Worm (Caenorhabditis elegans): Measurements from ENCODE around the gene F45E6.1.

Gene F45E6.1

DNA sequence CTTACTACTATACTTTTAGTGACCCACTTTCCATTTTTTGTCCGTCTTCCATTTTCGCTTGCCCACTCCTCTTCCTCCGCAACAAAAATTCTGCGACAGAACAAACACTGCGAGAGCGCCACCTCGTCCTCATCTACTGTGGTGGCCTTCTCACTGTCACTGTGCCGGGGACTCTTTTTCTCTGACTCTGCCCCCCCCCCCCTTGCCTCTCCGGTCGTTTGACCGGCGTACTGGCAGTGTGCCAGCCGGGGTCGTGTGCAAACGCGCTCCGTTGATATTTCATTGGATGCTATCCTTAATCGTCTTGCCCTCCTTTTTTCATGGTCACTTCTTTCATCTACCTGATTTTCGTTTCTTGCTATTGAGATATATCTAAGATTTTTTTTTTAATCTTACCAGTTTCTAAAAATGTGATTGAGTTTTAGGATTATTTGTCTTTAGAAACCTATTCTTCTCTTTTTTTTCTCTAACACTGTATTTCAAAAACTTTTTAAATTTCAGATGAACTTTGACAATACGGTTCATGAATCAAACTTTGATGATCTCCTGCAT is 3.3 kb upstream of the F45E6.1 start, which contains the start of gene atf-6 (continued):
- TF ChIP-seq lin-13 (GFP tag; optimal IDR thresholded peaks at IDR 0.05) (peak; percentile 65), blmp-1 (tag; optimal IDR thresholded peaks at IDR 0.05) (peak; percentile 84), nhr-47 (tag; optimal IDR thresholded peaks at IDR 0.05) (peak; percentile 86), mdl-1 (tag; optimal IDR thresholded peaks at IDR 0.05) (peak in 1 of 2 experiments; percentile 73), lir-3 (tag; optimal IDR thresholded peaks at IDR 0.05; ENCODE audit: poor library complexity) (peak; percentile 43), egl-13 (tag; optimal IDR thresholded peaks at IDR 0.05) (peak; percentile 78), lin-35 (GFP tag; optimal IDR thresholded peaks at IDR 0.05) (peak; percentile 67 to 76), rnt-1 (tag; optimal IDR thresholded peaks at IDR 0.05) (peak; percentile 79), F16B12.6 (tag; optimal IDR thresholded peaks at IDR 0.05) (peak; percentile 34), nhr-71 (tag; optimal IDR thresholded peaks at IDR 0.05) (peak; percentile 91), egl-27 (tag; optimal IDR thresholded peaks at IDR 0.05) (peak in 1 of 2 experiments; percentile 64), nhr-77 (tag; optimal IDR thresholded peaks at IDR 0.05) (peak; percentile 71), snpc-4 (tag; optimal IDR thresholded peaks at IDR 0.05) (peak; percentile 66), ceh-88 (GFP tag; IDR thresholded peaks at IDR 0.05) (no peak; the same call in 1 of the 2 replicates), nhr-90 (tag; optimal IDR thresholded peaks at IDR 0.05; ENCODE audit: poor library complexity) (peak; percentile 87), fkh-4 (tag; optimal IDR thresholded peaks at IDR 0.05; ENCODE audit: borderline replicate concordance) (no peak), dpl-1 (GFP tag; optimal IDR thresholded peaks at IDR 0.05) (peak; percentile 42 to 49 (median 48)), nhr-19 (GFP tag; conservative IDR thresholded peaks at IDR 0.05) (peak; percentile 87), pag-3 (tag; optimal IDR thresholded peaks at IDR 0.05; ENCODE audit: borderline replicate concordance, insufficient read depth) (no peak), tlp-1 (tag; optimal IDR thresholded peaks at IDR 0.05) (no peak)

DNA sequence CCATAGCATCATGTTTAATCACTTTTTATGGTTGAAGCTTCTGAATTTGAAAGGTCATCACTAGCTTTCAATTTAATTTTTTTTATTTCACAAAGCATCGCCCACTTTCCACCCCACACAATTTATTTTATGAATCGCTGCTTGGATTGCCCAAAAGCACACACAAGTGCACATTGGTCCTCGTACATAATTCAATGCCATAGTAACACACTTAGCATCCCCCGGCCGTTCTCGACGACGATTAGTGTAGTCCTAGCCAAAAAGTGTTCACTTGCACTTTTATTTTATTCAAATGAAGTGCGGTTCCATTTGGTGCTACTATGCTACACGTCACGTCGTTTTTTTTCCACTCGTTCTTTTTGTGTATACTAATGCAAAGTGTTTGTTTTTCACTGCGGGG is 1.8 kb upstream of the F45E6.1 start:
- no peak for TF ChIP-seq mef-2 (tag; optimal IDR thresholded peaks at IDR 0.05)
- TF ChIP-seq isw-1 (GFP tag; IDR thresholded peaks at IDR 0.05), result no peak
- TF ChIP-seq lin-15B (tag; optimal IDR thresholded peaks at IDR 0.05), result no peak
- TF ChIP-seq ceh-90 (tag; optimal IDR thresholded peaks at IDR 0.05), result no peak
- no peak for TF ChIP-seq unc-98 (GFP tag; IDR thresholded peaks at IDR 0.05)
- no peak for TF ChIP-seq nhr-19 (GFP tag; conservative IDR thresholded peaks at IDR 0.05)
- no peak for TF ChIP-seq irx-1 (tag; optimal IDR thresholded peaks at IDR 0.05)
- TF ChIP-seq mab-9 (GFP tag; IDR thresholded peaks at IDR 0.05), result no peak
- no peak for TF ChIP-seq sox-4 (tag; optimal IDR thresholded peaks at IDR 0.05)
- no peak for TF ChIP-seq sup-37 (GFP tag; optimal IDR thresholded peaks at IDR 0.05)
- no peak for TF ChIP-seq nhr-47 (tag; optimal IDR thresholded peaks at IDR 0.05)
- TF ChIP-seq C04F5.9 (tag; optimal IDR thresholded peaks at IDR 0.05), result no peak
- TF ChIP-seq zip-4 (GFP tag; optimal IDR thresholded peaks at IDR 0.05), result no peak
- TF ChIP-seq ceh-88 (GFP tag; IDR thresholded peaks at IDR 0.05), result no peak

DNA sequence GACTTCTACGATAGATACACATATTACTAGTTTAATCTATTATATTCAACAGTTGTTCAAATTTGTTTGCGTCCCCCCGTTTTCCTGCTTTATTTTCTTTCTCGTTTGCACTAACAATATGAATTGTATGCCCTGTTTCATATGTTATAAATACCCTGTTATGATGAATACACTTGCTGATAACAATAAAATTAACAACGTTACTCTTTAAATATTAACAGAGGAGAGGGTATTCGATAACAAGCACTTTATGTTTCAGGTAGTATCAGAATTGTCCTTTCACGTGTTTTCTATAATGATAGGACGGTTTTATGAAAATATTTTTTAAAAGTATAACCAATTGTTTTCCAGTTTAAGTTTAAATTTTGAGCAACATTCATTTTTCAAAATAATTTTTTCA is 1.2 kb upstream of the F45E6.1 start:
- TF ChIP-seq unc-130 (tag; optimal IDR thresholded peaks at IDR 0.05) (no peak), lin-35 (GFP tag; optimal IDR thresholded peaks at IDR 0.05) (peak in 1 of 2 experiments; percentile 41), egl-27 (tag; optimal IDR thresholded peaks at IDR 0.05) (no peak), unc-62 (GFP tag; optimal IDR thresholded peaks at IDR 0.05) (no peak), dsc-1 (tag; optimal IDR thresholded peaks at IDR 0.05) (no peak), sox-4 (tag; optimal IDR thresholded peaks at IDR 0.05) (no peak), nhr-84 (tag; optimal IDR thresholded peaks at IDR 0.05) (no peak), elt-2 (tag; optimal IDR thresholded peaks at IDR 0.05) (peak; percentile 57), C16A3.4 (tag; optimal IDR thresholded peaks at IDR 0.05) (no peak)

Measured in whole organism, L1 larva.